Fruit fly (Drosophila melanogaster) whole organism, embryonic: Measurements from ENCODE around the gene shams.

ENCODE experiments used
- ATbp ChIP-seq: fragments of 200-800 bp; sonication (Bioruptor generic); optimal IDR thresholded peaks from 2 replicates; lab custom pipeline; 2017; ENCODE audit warnings: missing biosample characterization, mild to moderate bottlenecking, missing genetic modification characterization, missing genetic modification reagents
- Asciz ChIP-seq: fragments of 200-800 bp; sonication (Bioruptor generic); optimal IDR thresholded peaks from 2 replicates; lab custom pipeline; 2017; ENCODE audit warnings: missing biosample characterization, mild to moderate bottlenecking, missing genetic modification characterization, missing genetic modification reagents
- Atf3 ChIP-seq: fragments of 200-800 bp; sonication (Bioruptor generic); optimal IDR thresholded peaks from 3 replicates; lab custom pipeline; 2016; ENCODE audit warnings: missing biosample characterization, missing genetic modification characterization
- B-H2 ChIP-seq: fragments of 200-800 bp; sonication (Bioruptor generic); optimal IDR thresholded peaks from 2 replicates; lab custom pipeline; 2018; ENCODE audit warnings: missing biosample characterization, mild to moderate bottlenecking, missing genetic modification characterization
- CG11696 ChIP-seq: fragments of 200-800 bp; sonication (Bioruptor generic); IDR thresholded peaks from 2 replicates; pipeline ENCODE4 v1.3.6; 2022; ENCODE audit warnings: missing biosample characterization, missing genetic modification characterization
- CG12299 ChIP-seq: fragments of 200-800 bp; sonication (Bioruptor generic); optimal IDR thresholded peaks from 2 replicates; lab custom pipeline; 2018; ENCODE audit warnings: missing biosample characterization, mild to moderate bottlenecking, missing genetic modification characterization
- CG14667 ChIP-seq: fragments of 200-800 bp; sonication (Bioruptor generic); IDR thresholded peaks from 2 replicates; pipeline ENCODE4 v1.3.6; 2022; ENCODE audit warnings: missing biosample characterization, missing genetic modification characterization
- CG16779 ChIP-seq: fragments of 200-800 bp; sonication (Bioruptor generic); IDR thresholded peaks from 2 replicates; pipeline ENCODE4 v1.3.6; 2022; ENCODE audit warnings: missing biosample characterization, missing genetic modification characterization
- CG16863 ChIP-seq: fragments of 200-800 bp; sonication (Bioruptor generic); optimal IDR thresholded peaks from 3 replicates; lab custom pipeline; 2016; ENCODE audit warnings: missing biosample characterization, missing genetic modification characterization
- CG17361 ChIP-seq: fragments of 200-800 bp; sonication (Bioruptor generic); IDR thresholded peaks from 3 replicates; pipeline ENCODE4 v1.3.6; 2022; ENCODE audit warnings: missing biosample characterization, missing genetic modification characterization
- CG17912 ChIP-seq: fragments of 200-800 bp; sonication (Bioruptor generic); optimal IDR thresholded peaks from 2 replicates; lab custom pipeline; 2018; ENCODE audit warnings: missing biosample characterization, mild to moderate bottlenecking, missing genetic modification characterization
- CG18619 ChIP-seq: fragments of 200-800 bp; sonication (Bioruptor generic); optimal IDR thresholded peaks from 3 replicates; lab custom pipeline; 2017; ENCODE audit warnings: missing biosample characterization, mild to moderate bottlenecking, missing genetic modification characterization
- CG2202 ChIP-seq: fragments of 200-800 bp; sonication (Bioruptor generic); optimal IDR thresholded peaks from 2 replicates; lab custom pipeline; 2018; ENCODE audit warnings: missing biosample characterization, mild to moderate bottlenecking, missing genetic modification characterization
- CG32767 ChIP-seq: fragments of 200-800 bp; sonication (Bioruptor generic); IDR thresholded peaks from 2 replicates; pipeline ENCODE4 v1.3.6; 2022; ENCODE audit warnings: missing biosample characterization, missing genetic modification characterization
- CG4730 ChIP-seq: fragments of 200-800 bp; sonication (Bioruptor generic); IDR thresholded peaks from 2 replicates; pipeline ENCODE4 v1.3.6; 2022; ENCODE audit warnings: missing biosample characterization, missing genetic modification characterization
- CG6175 ChIP-seq: fragments of 200-800 bp; sonication (Bioruptor generic); IDR thresholded peaks from 3 replicates; pipeline ENCODE4 v1.3.6; 2022; ENCODE audit warnings: missing biosample characterization, missing genetic modification characterization
- CG6813 ChIP-seq: fragments of 200-800 bp; sonication (Bioruptor generic); optimal IDR thresholded peaks from 2 replicates; lab custom pipeline; 2017; ENCODE audit warnings: missing biosample characterization, missing genetic modification characterization, mild to moderate bottlenecking, moderate library complexity, missing genetic modification reagents
- CG7357 ChIP-seq: fragments of 200-800 bp; sonication (Bioruptor generic); IDR thresholded peaks from 3 replicates; pipeline ENCODE4 v1.3.6; 2022; ENCODE audit warnings: missing biosample characterization, missing genetic modification characterization
- CG8089 ChIP-seq: fragments of 200-800 bp; sonication (Bioruptor generic); optimal IDR thresholded peaks from 3 replicates; lab custom pipeline; 2016; ENCODE audit warnings: missing biosample characterization, missing genetic modification characterization
- CG8478 ChIP-seq: fragments of >200 bp; optimal IDR thresholded peaks from 2 replicates; lab custom pipeline; 2018
- CTCF ChIP-seq: fragments of 200-800 bp; sonication (Bioruptor generic); optimal IDR thresholded peaks from 2 replicates; lab custom pipeline; 2017; ENCODE audit warnings: missing biosample characterization, mild to moderate bottlenecking, missing genetic modification characterization, moderate library complexity
- CoRest ChIP-seq: fragments of 200-800 bp; sonication (Bioruptor generic); optimal IDR thresholded peaks from 3 replicates; lab custom pipeline; 2018; ENCODE audit warnings: missing biosample characterization, mild to moderate bottlenecking, missing genetic modification characterization, moderate library complexity
- Ets65A ChIP-seq: fragments of 200-800 bp; sonication (Bioruptor generic); peaks from one replicate; lab custom pipeline; 2016; ENCODE audit warnings: missing biosample characterization, missing genetic modification characterization
- Ets97D ChIP-seq: fragments of 200-800 bp; sonication (Bioruptor generic); optimal IDR thresholded peaks from 3 replicates; lab custom pipeline; 2016; ENCODE audit warnings: missing biosample characterization, missing genetic modification characterization
- Fer2 ChIP-seq: fragments of 200-800 bp; sonication (Bioruptor generic); optimal IDR thresholded peaks from 2 replicates; lab custom pipeline; 2018; ENCODE audit warnings: missing biosample characterization, mild to moderate bottlenecking, missing genetic modification characterization, moderate library complexity
- Fer3 ChIP-seq: fragments of 200-800 bp; sonication (Bioruptor generic); optimal IDR thresholded peaks from 2 replicates; lab custom pipeline; 2018; ENCODE audit warnings: missing biosample characterization, mild to moderate bottlenecking, missing genetic modification characterization, moderate library complexity
- HmgD ChIP-seq: fragments of 200-800 bp; sonication (Bioruptor generic); optimal IDR thresholded peaks from 3 replicates; lab custom pipeline; 2016; ENCODE audit warnings: missing biosample characterization, missing genetic modification characterization
- NC2β ChIP-seq: fragments of 200-800 bp; sonication (Bioruptor generic); optimal IDR thresholded peaks from 2 replicates; lab custom pipeline; 2016; ENCODE audit warnings: missing biosample characterization, missing genetic modification characterization
- Nf-YC ChIP-seq: fragments of 200-800 bp; optimal IDR thresholded peaks from 3 replicates; lab custom pipeline; 2019; ENCODE audit warnings: missing biosample characterization, mild to moderate bottlenecking, missing genetic modification characterization, moderate library complexity
- Pdp1 ChIP-seq, 2 experiments: fragments of 200-800 bp; sonication (Bioruptor generic); optimal IDR thresholded peaks; 3 replicates each; lab custom pipeline; 2016; ENCODE audit warnings: missing biosample characterization in 2 of 2, missing genetic modification characterization in 2 of 2, mild to moderate bottlenecking in 1 of 2, moderate library complexity in 1 of 2
- Scr ChIP-seq: fragments of 200-800 bp; sonication (Bioruptor generic); IDR thresholded peaks from 2 replicates; pipeline ENCODE4 v1.3.6; 2022; ENCODE audit warnings: missing biosample characterization, missing genetic modification characterization; ENCODE audit not compliant: partially characterized antibody
- Sin3A ChIP-seq: fragments of >200 bp; optimal IDR thresholded peaks from 2 replicates; lab custom pipeline; 2018
- al ChIP-seq: fragments of 200-800 bp; sonication (Bioruptor generic); IDR thresholded peaks from 2 replicates; pipeline ENCODE4 v1.3.6; 2022; ENCODE audit warnings: missing biosample characterization, missing genetic modification characterization
- crc ChIP-seq: fragments of 200-800 bp; sonication (Bioruptor generic); optimal IDR thresholded peaks from 2 replicates; lab custom pipeline; 2016; ENCODE audit warnings: missing biosample characterization, missing genetic modification characterization
- dmrt11E ChIP-seq: fragments of 200-800 bp; sonication (Bioruptor generic); optimal IDR thresholded peaks from 3 replicates; lab custom pipeline; 2018; ENCODE audit warnings: missing biosample characterization, mild to moderate bottlenecking, missing genetic modification characterization, moderate library complexity
- dmrt99B ChIP-seq: fragments of 200-800 bp; sonication (Bioruptor generic); optimal IDR thresholded peaks from 2 replicates; lab custom pipeline; 2018; ENCODE audit warnings: missing biosample characterization, mild to moderate bottlenecking, missing genetic modification characterization, moderate library complexity
- ems ChIP-seq: fragments of 200-800 bp; sonication (Bioruptor generic); optimal IDR thresholded peaks from 3 replicates; lab custom pipeline; 2016; ENCODE audit warnings: missing biosample characterization, missing genetic modification characterization
- gfzf ChIP-seq: fragments of 200-800 bp; sonication (Bioruptor generic); optimal IDR thresholded peaks from 2 replicates; lab custom pipeline; 2016; ENCODE audit warnings: missing biosample characterization, mild to moderate bottlenecking, missing genetic modification characterization, moderate library complexity
- gsb ChIP-seq: fragments of 200-800 bp; sonication (Bioruptor generic); IDR thresholded peaks from 2 replicates; pipeline ENCODE4 v1.3.6; 2022; ENCODE audit warnings: missing biosample characterization, missing genetic modification characterization
- gt ChIP-seq: fragments of 200-800 bp; sonication (Bioruptor generic); IDR thresholded peaks from 2 replicates; pipeline ENCODE4 v1.3.6; 2022; ENCODE audit warnings: missing biosample characterization, missing genetic modification characterization
- jigr1 ChIP-seq: fragments of 200-800 bp; sonication (Bioruptor generic); IDR thresholded peaks from 3 replicates; pipeline ENCODE4 v1.3.6; 2022; ENCODE audit warnings: missing biosample characterization, missing genetic modification characterization
- lilli ChIP-seq: fragments of 200-800 bp; sonication (Bioruptor generic); optimal IDR thresholded peaks from 3 replicates; lab custom pipeline; 2016; ENCODE audit warnings: missing biosample characterization, missing genetic modification characterization
- lov ChIP-seq, 2 experiments: fragments of 200-800 bp in 1 of 2; fragments of >200 bp in 1 of 2; sonication (Bioruptor generic) in 1 of 2; IDR thresholded peaks in 1 of 2; optimal IDR thresholded peaks in 1 of 2; 2 replicates in 1 of 2; 3 replicates in 1 of 2; pipeline versions ENCODE4 v1.3.6 to Lab custom; 2017 to 2022; ENCODE audit warnings: missing biosample characterization in 1 of 2, missing genetic modification characterization in 1 of 2
- odd ChIP-seq: fragments of 200-800 bp; sonication (Bioruptor generic); optimal IDR thresholded peaks from 2 replicates; lab custom pipeline; 2017; ENCODE audit warnings: missing biosample characterization, mild to moderate bottlenecking, missing genetic modification characterization
- prd ChIP-seq, 3 experiments: fragments of >200 bp in 2 of 3; fragments of 200-800 bp in 1 of 3; sonication (Bioruptor generic) in 1 of 3; optimal IDR thresholded peaks in 2 of 3; IDR thresholded peaks in 1 of 3; 2 replicates in 2 of 3; 3 replicates in 1 of 3; pipeline versions ENCODE4 v1.3.6 to Lab custom; 2017 to 2022; ENCODE audit warnings: missing biosample characterization in 1 of 3, missing genetic modification characterization in 1 of 3
- psq ChIP-seq: fragments of 200-800 bp; sonication (Bioruptor generic); optimal IDR thresholded peaks from 2 replicates; lab custom pipeline; 2017; ENCODE audit warnings: missing biosample characterization, missing genetic modification characterization
- row ChIP-seq: fragments of 200-800 bp; sonication (Bioruptor generic); IDR thresholded peaks from 3 replicates; pipeline ENCODE4 v1.3.6; 2022; ENCODE audit warnings: missing biosample characterization, missing genetic modification characterization
- slp2 ChIP-seq: fragments of 200-800 bp; sonication (Bioruptor generic); optimal IDR thresholded peaks from 2 replicates; lab custom pipeline; 2016; ENCODE audit warnings: missing biosample characterization, missing genetic modification characterization
- tgo ChIP-seq: fragments of 200-800 bp; sonication (Bioruptor generic); IDR thresholded peaks from 3 replicates; pipeline ENCODE4 v1.3.6; 2022; ENCODE audit warnings: missing biosample characterization, missing genetic modification characterization
- vnd ChIP-seq: fragments of 200-800 bp; sonication (Bioruptor generic); IDR thresholded peaks from 3 replicates; pipeline ENCODE4 v1.3.6; 2022; ENCODE audit warnings: missing biosample characterization, missing genetic modification characterization; ENCODE audit not compliant: partially characterized antibody

The shams gene

DNA sequence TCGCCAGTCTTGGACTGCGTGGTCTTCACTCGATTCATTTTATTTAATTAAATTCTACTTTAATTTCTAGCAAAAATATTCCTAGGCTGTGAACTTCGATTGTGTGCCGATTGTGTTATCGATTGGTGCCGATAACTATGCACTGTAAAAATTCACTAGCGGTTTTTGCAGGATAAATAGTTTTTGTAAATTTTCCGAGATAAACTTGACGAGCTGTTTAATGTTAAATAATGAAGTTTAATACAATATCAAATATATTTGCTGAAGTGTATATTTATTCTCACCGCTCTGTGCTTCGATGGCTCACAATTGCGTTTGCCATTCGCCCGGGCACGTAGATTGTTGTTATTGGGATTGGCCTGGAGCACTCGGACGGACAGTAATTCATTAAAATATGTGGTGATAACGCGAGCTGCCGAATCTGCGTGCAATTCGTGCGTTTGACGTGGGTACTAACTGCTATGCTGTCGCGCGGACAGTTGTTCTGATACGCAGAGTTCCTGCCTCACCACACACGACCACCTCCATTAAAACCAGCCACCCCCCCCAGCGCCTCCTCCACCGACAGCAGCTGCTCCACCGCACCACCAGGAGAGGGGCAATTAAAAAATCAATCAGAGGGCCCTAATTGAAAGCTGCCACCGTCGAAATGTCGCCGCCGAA is 49.4 kb downstream of the shams start, which contains the start of the genes EMC6 and Hr96 (continued):
- peak; percentile 87 for TF ChIP-seq CG6175 (GFP tag; lab: Robert Waterston, UW)
- peak; percentile 91 for TF ChIP-seq Atf3
- peak; percentile 95 for TF ChIP-seq NC2β (GFP tag; lab: Kevin White, UChicago)
- peak; percentile 93 for TF ChIP-seq CG4730 (GFP tag; lab: Robert Waterston, UW)
- TF ChIP-seq lov (optimal IDR thresholded peaks at IDR 0.05; lab: Kevin White, UChicago) = no peak
- TF ChIP-seq lov (GFP tag; IDR thresholded peaks at IDR 0.05; lab: Robert Waterston, UW) = peak; percentile 89
- TF ChIP-seq ATbp (GFP tag; lab: Kevin White, UChicago) = peak; percentile 84
- TF ChIP-seq CG17912 = peak; percentile 88
- TF ChIP-seq CG6813 (GFP tag; lab: Kevin White, UChicago) = peak; percentile 86
- TF ChIP-seq CG8089 = peak; percentile 86
- no peak for TF ChIP-seq prd (optimal IDR thresholded peaks at IDR 0.05; lab: Kevin White, UChicago)
- TF ChIP-seq prd (GFP tag; IDR thresholded peaks at IDR 0.05; lab: Robert Waterston, UW) = peak; percentile 96
- TF ChIP-seq Pdp1 (GFP tag; optimal IDR thresholded peaks at IDR 0.05; lab: Kevin White, UChicago) = peak; percentile 93 to 94
- peak; percentile 87 for TF ChIP-seq CG32767
- TF ChIP-seq Scr (GFP tag; lab: Robert Waterston, UW) = peak; percentile 69
- peak; percentile 90 for TF ChIP-seq dmrt11E
- peak; percentile 55 for TF ChIP-seq HmgD (GFP tag; lab: Kevin White, UChicago)
- TF ChIP-seq CTCF (GFP tag; lab: Kevin White, UChicago) = peak; percentile 54
- peak; percentile 90 for TF ChIP-seq Fer2 (tag; lab: Kevin White, UChicago)
- TF ChIP-seq ems (GFP tag; lab: Kevin White, UChicago) = peak; percentile 96
- TF ChIP-seq odd (GFP tag; lab: Kevin White, UChicago) = peak; percentile 79
- peak; percentile 66 for TF ChIP-seq gfzf (GFP tag; lab: Kevin White, UChicago)
- peak; percentile 70 for TF ChIP-seq Sin3A (lab: Kevin White, UChicago)
- TF ChIP-seq tgo (GFP tag; lab: Robert Waterston, UW) = peak; percentile 92
- peak; percentile 91 for TF ChIP-seq CG18619 (GFP tag; lab: Kevin White, UChicago)
- peak; percentile 62; the same call in 1 of the 2 replicates for TF ChIP-seq gt
- TF ChIP-seq CG2202 = peak; percentile 80
- peak; percentile 94 for TF ChIP-seq CoRest (tag; lab: Kevin White, UChicago)
- TF ChIP-seq Ets97D (GFP tag; lab: Kevin White, UChicago) = peak; percentile 93
- TF ChIP-seq CG12299 (tag; lab: Kevin White, UChicago) = peak; percentile 90
- TF ChIP-seq Nf-YC (tag; lab: Kevin White, UChicago) = peak; percentile 84
- TF ChIP-seq CG16779 (GFP tag; lab: Robert Waterston, UW) = peak; percentile 93
- TF ChIP-seq Fer3 = peak; percentile 94
- peak; percentile 82 for TF ChIP-seq CG7357 (GFP tag; lab: Robert Waterston, UW)
- TF ChIP-seq slp2 (GFP tag; lab: Kevin White, UChicago) = peak; percentile 91
- TF ChIP-seq CG17361 = peak; percentile 93
- peak; percentile 83 for TF ChIP-seq Asciz (GFP tag; lab: Kevin White, UChicago)
- TF ChIP-seq psq = peak; percentile 78
- TF ChIP-seq CG8478 (lab: Kevin White, UChicago) = no peak
- TF ChIP-seq CG11696 = peak; percentile 81
- no peak for TF ChIP-seq dmrt99B (tag; lab: Kevin White, UChicago)
- peak; percentile 88 for TF ChIP-seq CG14667 (GFP tag; lab: Robert Waterston, UW)
- peak; percentile 89 for TF ChIP-seq al (GFP tag; lab: Robert Waterston, UW)
- TF ChIP-seq gsb (GFP tag; lab: Robert Waterston, UW) = peak; percentile 91
- peak; percentile 77 for TF ChIP-seq crc (GFP tag; lab: Kevin White, UChicago)
- TF ChIP-seq jigr1 (GFP tag; lab: Robert Waterston, UW) = peak; percentile 62; the same call in 2 of the 3 replicates
- TF ChIP-seq vnd (GFP tag; lab: Robert Waterston, UW) = peak; percentile 60; the same call in 2 of the 3 replicates
- TF ChIP-seq row (GFP tag; lab: Robert Waterston, UW) = peak; percentile 97
- peak; percentile 99 for TF ChIP-seq Ets65A (GFP tag; lab: Kevin White, UChicago)
- TF ChIP-seq CG16863 (GFP tag; lab: Kevin White, UChicago) = peak; percentile 89
- TF ChIP-seq B-H2 = peak; percentile 96
- TF ChIP-seq lilli (GFP tag; lab: Kevin White, UChicago) = peak; percentile 98
